Worm (Caenorhabditis elegans): ENCODE results near the gene selt-1.2.

- TF ChIP-seq ceh-9 (tag; optimal IDR thresholded peaks at IDR 0.05) (no peak), daf-12 (tag; optimal IDR thresholded peaks at IDR 0.05) (no peak)
Measured at ce11 chrV:10770026-10770425, 22.9 kb upstream of the selt-1.2 start, which contains the start of the genes D1054.1 and pas-2.

All from whole organism, L3 larva.